Fruit fly (Drosophila melanogaster) S2 (cell line): ENCODE measurements around the gene CG31233.

Source experiments
- CG8478 ChIP-seq: fragments of >200 bp; optimal IDR thresholded peaks from 2 replicates; lab custom pipeline; 2018
- CTCF ChIP-seq, 2 experiments: fragments of >200 bp; optimal IDR thresholded peaks; 2 replicates each; lab custom pipeline; 2018

DNA sequence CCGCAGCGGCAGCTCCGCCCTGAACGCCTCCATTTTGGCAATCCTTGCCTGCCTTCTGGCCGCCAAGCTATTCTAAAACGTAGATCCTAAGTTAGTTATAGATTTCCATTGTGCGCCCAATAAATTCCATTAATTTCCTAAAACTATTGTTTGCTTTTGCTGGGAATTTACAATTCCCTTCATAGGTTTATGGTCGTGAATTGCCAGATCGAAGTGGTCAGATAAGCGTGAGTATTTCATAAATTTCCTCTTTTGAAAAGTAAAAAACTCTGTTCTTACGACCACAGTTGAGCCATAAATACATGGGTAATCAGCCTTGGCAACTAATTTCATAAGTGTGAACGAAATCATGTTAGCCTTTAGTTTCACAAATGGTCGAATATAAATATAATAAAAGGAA lies 3.4 kb downstream of the CG31233 start:
- TF ChIP-seq CTCF (optimal IDR thresholded peaks at IDR 0.05; lab: Kevin White, UChicago) (no peak), CG8478 (lab: Kevin White, UChicago) (no peak)
